Fruit fly (Drosophila melanogaster) whole organism, prepupa: ENCODE measurements around the gene T48.

Experiments used
- CG34406 ChIP-seq: fragments of 200-800 bp; sonication (Bioruptor generic); optimal IDR thresholded peaks from 3 replicates; lab custom pipeline; 2016; ENCODE audit warnings: missing biosample characterization, missing genetic modification characterization
- Lpt ChIP-seq: fragments of 200-800 bp; sonication (Bioruptor generic); optimal IDR thresholded peaks from 3 replicates; lab custom pipeline; 2016; ENCODE audit warnings: missing biosample characterization, missing genetic modification characterization
- spab ChIP-seq: fragments of 200-800 bp; sonication (Bioruptor generic); optimal IDR thresholded peaks from 2 replicates; lab custom pipeline; 2017; ENCODE audit warnings: missing biosample characterization, mild to moderate bottlenecking, missing genetic modification characterization, missing genetic modification reagents

DNA sequence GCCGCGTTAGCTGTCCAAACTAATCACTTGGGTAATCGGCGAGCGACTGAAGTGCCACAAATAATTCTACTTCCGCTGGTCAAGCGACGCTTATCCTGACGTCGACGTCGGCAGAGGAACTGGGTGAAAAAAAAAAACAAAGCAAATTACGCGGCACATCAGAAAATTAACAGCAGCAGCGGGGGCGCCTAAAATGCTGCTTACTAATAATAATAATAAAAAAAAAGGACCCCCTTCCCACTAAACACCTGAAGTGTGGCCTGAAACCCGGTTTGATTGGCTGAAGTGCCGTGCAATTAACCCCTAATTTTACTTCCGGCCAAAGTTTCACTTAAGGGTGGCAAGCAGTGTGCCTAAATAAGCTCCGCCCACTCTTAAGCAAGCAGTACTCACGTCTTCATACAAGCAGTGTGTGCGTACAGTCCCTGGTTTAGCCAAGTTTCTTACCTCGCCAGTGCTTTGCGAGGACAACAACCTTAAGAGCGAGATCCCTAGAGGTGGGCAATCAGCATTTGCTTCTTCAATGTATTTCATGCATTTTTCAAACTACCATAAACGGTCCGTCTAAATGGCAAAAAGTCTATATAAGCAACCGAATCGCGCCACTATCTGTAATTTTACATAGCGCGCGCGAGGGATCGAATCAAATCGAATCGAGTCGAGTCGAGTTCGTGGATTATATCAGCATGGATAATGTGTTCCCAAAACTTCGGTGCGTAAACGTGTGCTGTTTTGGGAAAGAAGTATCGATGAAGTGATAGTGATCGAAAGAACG is at the start of gene T48, which contains the start of gene ro:
- no peak for TF ChIP-seq CG34406 (GFP tag; lab: Kevin White, UChicago)
- no peak for TF ChIP-seq Lpt (GFP tag; lab: Kevin White, UChicago)
- TF ChIP-seq spab (GFP tag; lab: Kevin White, UChicago): no peak
